Fruit fly (Drosophila melanogaster) whole organism, embryonic: ENCODE measurements around the gene CG13893.

Source experiments
- Asciz ChIP-seq: fragments of 200-800 bp; sonication (Bioruptor generic); optimal IDR thresholded peaks from 2 replicates; lab custom pipeline; 2017; ENCODE audit warnings: missing biosample characterization, mild to moderate bottlenecking, missing genetic modification characterization, missing genetic modification reagents
- BtbVII ChIP-seq: fragments of 200-800 bp; sonication (Bioruptor generic); optimal IDR thresholded peaks from 3 replicates; lab custom pipeline; 2017; ENCODE audit warnings: missing biosample characterization, mild to moderate bottlenecking, missing genetic modification characterization
- CG10431 ChIP-seq: fragments of 200-800 bp; sonication (Bioruptor generic); optimal IDR thresholded peaks from 3 replicates; lab custom pipeline; 2018; ENCODE audit warnings: missing biosample characterization, mild to moderate bottlenecking, missing genetic modification characterization
- CG10654 ChIP-seq: fragments of 200-800 bp; sonication (Bioruptor generic); optimal IDR thresholded peaks from 2 replicates; lab custom pipeline; 2016; ENCODE audit warnings: missing biosample characterization, missing genetic modification characterization
- CG11723 ChIP-seq: fragments of 200-800 bp; sonication (Bioruptor generic); optimal IDR thresholded peaks from 2 replicates; lab custom pipeline; 2017; ENCODE audit warnings: missing biosample characterization, mild to moderate bottlenecking, missing genetic modification characterization
- CG13123 ChIP-seq: fragments of 200-800 bp; sonication (Bioruptor generic); optimal IDR thresholded peaks from 2 replicates; lab custom pipeline; 2016; ENCODE audit warnings: missing biosample characterization, missing genetic modification characterization
- CG13624 ChIP-seq: fragments of 200-800 bp; sonication (Bioruptor generic); optimal IDR thresholded peaks from 2 replicates; lab custom pipeline; 2016; ENCODE audit warnings: missing biosample characterization, missing genetic modification characterization
- CG16813 ChIP-seq: fragments of 200-800 bp; sonication (Bioruptor generic); IDR thresholded peaks from 3 replicates; pipeline ENCODE4 v1.3.6; 2022; ENCODE audit warnings: missing biosample characterization, missing genetic modification characterization; ENCODE audit not compliant: partially characterized antibody
- CG16815 ChIP-seq: fragments of 200-800 bp; sonication (Bioruptor generic); optimal IDR thresholded peaks from 3 replicates; lab custom pipeline; 2017; ENCODE audit warnings: missing biosample characterization, mild to moderate bottlenecking, missing genetic modification characterization
- CG17359 ChIP-seq: fragments of 200-800 bp; sonication (Bioruptor generic); optimal IDR thresholded peaks from 3 replicates; lab custom pipeline; 2018; ENCODE audit warnings: missing biosample characterization, mild to moderate bottlenecking, missing genetic modification characterization, moderate library complexity
- CG1832 ChIP-seq: fragments of 200-800 bp; sonication (Bioruptor generic); optimal IDR thresholded peaks from 2 replicates; lab custom pipeline; 2017; ENCODE audit warnings: missing biosample characterization, mild to moderate bottlenecking, missing genetic modification characterization, inconsistent platforms
- CG4707 ChIP-seq: fragments of 200-800 bp; sonication (Bioruptor generic); optimal IDR thresholded peaks from 2 replicates; lab custom pipeline; 2018; ENCODE audit warnings: missing biosample characterization, mild to moderate bottlenecking, missing genetic modification characterization, moderate library complexity
- CG6813 ChIP-seq: fragments of 200-800 bp; sonication (Bioruptor generic); optimal IDR thresholded peaks from 2 replicates; lab custom pipeline; 2017; ENCODE audit warnings: missing biosample characterization, missing genetic modification characterization, mild to moderate bottlenecking, moderate library complexity, missing genetic modification reagents
- CG8281 ChIP-seq: fragments of 200-800 bp; sonication (Bioruptor generic); optimal IDR thresholded peaks from 2 replicates; lab custom pipeline; 2018; ENCODE audit warnings: missing biosample characterization, mild to moderate bottlenecking, missing genetic modification characterization, moderate library complexity
- CG8478 ChIP-seq: fragments of >200 bp; optimal IDR thresholded peaks from 2 replicates; lab custom pipeline; 2018
- CG9609 ChIP-seq: fragments of 200-800 bp; sonication (Bioruptor generic); optimal IDR thresholded peaks from 3 replicates; lab custom pipeline; 2016; ENCODE audit warnings: missing biosample characterization, missing genetic modification characterization
- Dfd ChIP-seq, 2 experiments: fragments of >200 bp; optimal IDR thresholded peaks; 2 replicates each; lab custom pipeline; 2017; ENCODE audit warnings: missing biosample characterization in 2 of 2, missing genetic modification characterization in 2 of 2
- Gug ChIP-seq: fragments of 200-800 bp; sonication (Bioruptor generic); IDR thresholded peaks from 4 replicates; pipeline ENCODE4 v1.3.6; 2022; ENCODE audit warnings: missing biosample characterization, missing genetic modification characterization
- HHEX ChIP-seq: fragments of 200-800 bp; sonication (Bioruptor generic); optimal IDR thresholded peaks from 3 replicates; lab custom pipeline; 2017; ENCODE audit warnings: missing biosample characterization, mild to moderate bottlenecking, missing genetic modification characterization, missing genetic modification reagents
- Lim3 ChIP-seq: fragments of 200-800 bp; sonication (Bioruptor generic); IDR thresholded peaks from 2 replicates; pipeline ENCODE4 v1.3.6; 2022; ENCODE audit warnings: missing biosample characterization, missing genetic modification characterization
- Med ChIP-seq: fragments of 200-800 bp; sonication (Bioruptor generic); peaks from one replicate; lab custom pipeline; 2016; ENCODE audit warnings: missing biosample characterization, missing genetic modification characterization, mild to moderate bottlenecking, inconsistent platforms, moderate library complexity
- Mrtf ChIP-seq: fragments of 200-800 bp; sonication (Bioruptor generic); IDR thresholded peaks from 3 replicates; pipeline ENCODE4 v1.3.6; 2022; ENCODE audit warnings: missing biosample characterization, missing genetic modification characterization
- Ssrp ChIP-seq: fragments of 200-800 bp; sonication (Bioruptor generic); optimal IDR thresholded peaks from 2 replicates; lab custom pipeline; 2018; ENCODE audit warnings: missing biosample characterization, mild to moderate bottlenecking, missing genetic modification characterization, moderate library complexity
- TFAM ChIP-seq: fragments of 200-800 bp; sonication (Bioruptor generic); optimal IDR thresholded peaks from 2 replicates; lab custom pipeline; 2017; ENCODE audit warnings: missing biosample characterization, missing genetic modification characterization, inconsistent platforms
- Usf ChIP-seq: fragments of 200-800 bp; sonication (Bioruptor generic); optimal IDR thresholded peaks from 2 replicates; lab custom pipeline; 2017; ENCODE audit warnings: missing genotype, missing biosample characterization, missing genetic modification characterization
- Xbp1 ChIP-seq: fragments of 200-800 bp; sonication (Bioruptor generic); optimal IDR thresholded peaks from 3 replicates; lab custom pipeline; 2016; ENCODE audit warnings: missing biosample characterization, mild to moderate bottlenecking, missing genetic modification characterization
- bowl ChIP-seq: fragments of 200-800 bp; sonication (Bioruptor generic); IDR thresholded peaks from 2 replicates; pipeline ENCODE4 v1.3.6; 2022; ENCODE audit warnings: missing biosample characterization, missing genetic modification characterization
- br ChIP-seq: fragments of >200 bp; optimal IDR thresholded peaks from 2 replicates; lab custom pipeline; 2017
- chinmo ChIP-seq: fragments of 200-800 bp; sonication (Bioruptor generic); IDR thresholded peaks from 4 replicates; pipeline ENCODE4 v1.3.6; 2022; ENCODE audit warnings: missing biosample characterization, missing genetic modification characterization; ENCODE audit not compliant: partially characterized antibody
- ci ChIP-seq: fragments of 200-800 bp; sonication (Bioruptor generic); IDR thresholded peaks from 3 replicates; pipeline ENCODE4 v1.3.6; 2022; ENCODE audit warnings: missing biosample characterization, missing genetic modification characterization
- dati ChIP-seq: fragments of 200-800 bp; sonication (Bioruptor generic); IDR thresholded peaks from 2 replicates; pipeline ENCODE4 v1.3.6; 2022; ENCODE audit warnings: missing biosample characterization, missing genetic modification characterization
- fd3F ChIP-seq: fragments of 200-800 bp; sonication (Bioruptor generic); optimal IDR thresholded peaks from 2 replicates; lab custom pipeline; 2018; ENCODE audit warnings: missing biosample characterization, mild to moderate bottlenecking, missing genetic modification characterization, moderate library complexity
- fd64A ChIP-seq: fragments of 200-800 bp; sonication (Bioruptor generic); optimal IDR thresholded peaks from 3 replicates; lab custom pipeline; 2018; ENCODE audit warnings: missing biosample characterization, mild to moderate bottlenecking, missing genetic modification characterization
- ind ChIP-seq: fragments of 200-800 bp; sonication (Bioruptor generic); optimal IDR thresholded peaks from 3 replicates; lab custom pipeline; 2016; ENCODE audit warnings: missing biosample characterization, missing genetic modification characterization
- lab ChIP-seq: fragments of 200-800 bp; sonication (Bioruptor generic); optimal IDR thresholded peaks from 3 replicates; lab custom pipeline; 2017; ENCODE audit warnings: missing biosample characterization, missing genetic modification characterization, mild to moderate bottlenecking, moderate library complexity, missing genetic modification reagents
- lilli ChIP-seq: fragments of 200-800 bp; sonication (Bioruptor generic); optimal IDR thresholded peaks from 3 replicates; lab custom pipeline; 2016; ENCODE audit warnings: missing biosample characterization, missing genetic modification characterization
- lov ChIP-seq, 2 experiments: fragments of 200-800 bp in 1 of 2; fragments of >200 bp in 1 of 2; sonication (Bioruptor generic) in 1 of 2; IDR thresholded peaks in 1 of 2; optimal IDR thresholded peaks in 1 of 2; 2 replicates in 1 of 2; 3 replicates in 1 of 2; pipeline versions ENCODE4 v1.3.6 to Lab custom; 2017 to 2022; ENCODE audit warnings: missing biosample characterization in 1 of 2, missing genetic modification characterization in 1 of 2
- maf-S ChIP-seq: fragments of 200-800 bp; sonication (Bioruptor generic); optimal IDR thresholded peaks from 2 replicates; lab custom pipeline; 2016; ENCODE audit warnings: missing biosample characterization, missing genetic modification characterization
- nerfin-2 ChIP-seq: fragments of 200-800 bp; sonication (Bioruptor generic); IDR thresholded peaks from 2 replicates; pipeline ENCODE4 v1.3.6; 2022; ENCODE audit warnings: missing biosample characterization, missing genetic modification characterization; ENCODE audit not compliant: partially characterized antibody
- pita ChIP-seq: fragments of 200-800 bp; sonication (Bioruptor generic); optimal IDR thresholded peaks from 2 replicates; lab custom pipeline; 2017; ENCODE audit warnings: missing biosample characterization, mild to moderate bottlenecking, missing genetic modification characterization
- pnt ChIP-seq: fragments of 200-800 bp; sonication (Bioruptor generic); optimal IDR thresholded peaks from 3 replicates; lab custom pipeline; 2016; ENCODE audit warnings: missing biosample characterization, missing genetic modification characterization
- rib ChIP-seq: fragments of 200-800 bp; sonication (Bioruptor generic); IDR thresholded peaks from 2 replicates; pipeline ENCODE4 v1.3.6; 2022; ENCODE audit warnings: missing biosample characterization, missing genetic modification characterization
- sim ChIP-seq: fragments of 200-800 bp; sonication (Bioruptor generic); IDR thresholded peaks from 2 replicates; pipeline ENCODE4 v1.3.6; 2022; ENCODE audit warnings: missing biosample characterization, missing genetic modification characterization
- slp2 ChIP-seq: fragments of 200-800 bp; sonication (Bioruptor generic); optimal IDR thresholded peaks from 2 replicates; lab custom pipeline; 2016; ENCODE audit warnings: missing biosample characterization, missing genetic modification characterization
- stc ChIP-seq: fragments of 200-800 bp; sonication (Bioruptor generic); IDR thresholded peaks from 2 replicates; pipeline ENCODE4 v1.3.6; 2022; ENCODE audit warnings: missing biosample characterization, missing genetic modification characterization
- stwl ChIP-seq: fragments of 200-800 bp; sonication (Bioruptor generic); optimal IDR thresholded peaks from 3 replicates; lab custom pipeline; 2018; ENCODE audit warnings: missing biosample characterization, mild to moderate bottlenecking, missing genetic modification characterization, moderate library complexity
- tna ChIP-seq: fragments of 200-800 bp; sonication (Bioruptor generic); IDR thresholded peaks from 2 replicates; pipeline ENCODE4 v1.3.6; 2022; ENCODE audit warnings: missing biosample characterization, missing genetic modification characterization; ENCODE audit not compliant: partially characterized antibody
- toy ChIP-seq: fragments of 200-800 bp; sonication (Bioruptor generic); IDR thresholded peaks from 2 replicates; pipeline ENCODE4 v1.3.6; 2022; ENCODE audit warnings: missing biosample characterization, missing genetic modification characterization
- vfl ChIP-seq: fragments of 200-800 bp; sonication (Bioruptor generic); optimal IDR thresholded peaks from 2 replicates; lab custom pipeline; 2016; ENCODE audit warnings: missing biosample characterization, missing genetic modification characterization

CG13893 gene

DNA sequence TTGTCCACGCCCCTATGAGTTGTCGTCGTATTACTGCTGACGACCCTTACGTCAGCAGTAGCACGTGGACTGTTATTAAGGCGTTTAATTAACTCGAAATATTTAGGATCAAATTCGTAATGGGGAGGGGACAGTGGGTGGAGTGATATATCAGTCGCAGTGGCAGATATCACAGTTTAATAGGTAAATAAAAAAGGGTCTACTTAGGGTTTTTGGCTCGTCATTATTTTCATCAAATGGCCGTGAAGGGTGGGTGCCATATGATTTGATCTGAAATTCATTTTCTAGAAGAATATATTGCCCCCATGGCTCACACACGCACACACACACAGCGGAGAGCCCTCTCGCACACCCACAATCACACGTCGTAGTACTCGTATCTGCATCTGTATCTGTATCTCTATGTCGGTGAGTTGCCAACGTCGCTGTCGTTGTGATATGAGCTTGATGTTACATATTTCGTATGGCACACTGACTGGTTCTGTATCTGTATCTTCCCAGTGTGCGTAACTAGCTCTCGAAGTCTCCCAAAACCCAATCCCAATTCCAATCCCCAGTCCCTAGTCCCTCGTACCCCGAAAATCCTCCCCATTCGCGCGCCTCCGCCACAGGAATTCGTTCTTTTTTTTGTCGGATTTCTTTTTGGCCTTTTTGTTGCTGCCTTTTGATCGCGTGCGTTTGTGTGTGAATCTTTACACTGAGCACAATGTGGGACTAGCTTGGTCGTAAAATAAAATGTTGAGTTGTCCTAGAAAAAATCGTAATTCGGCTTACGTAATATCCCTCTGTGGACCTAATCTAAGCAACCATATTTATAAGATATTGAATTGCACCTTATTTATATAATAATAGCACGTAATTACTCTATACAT is 22.9 kb upstream of the CG13893 start (continued):
- peak; percentile 31 for TF ChIP-seq CG17359
- 0 out of 2 replicates have a peak, but pooled peaks have one; percentile 18 for TF ChIP-seq sim (GFP tag; lab: Robert Waterston, UW)
- TF ChIP-seq stc (GFP tag; lab: Robert Waterston, UW), result no peak
- TF ChIP-seq CG11723 (GFP tag; lab: Kevin White, UChicago), result no peak
- no peak for TF ChIP-seq Lim3
- peak; percentile 45 for TF ChIP-seq Ssrp (tag; lab: Kevin White, UChicago)
- peak; percentile 70; the same call in 2 of the 3 replicates for TF ChIP-seq ci (GFP tag; lab: Robert Waterston, UW)
- TF ChIP-seq maf-S (GFP tag; lab: Kevin White, UChicago), result peak; percentile 13
- TF ChIP-seq HHEX, result no peak
- peak; percentile 41 for TF ChIP-seq Xbp1
- peak; percentile 82 for TF ChIP-seq Med (GFP tag; lab: Kevin White, UChicago)
- peak; percentile 1 for TF ChIP-seq Usf (GFP tag; lab: Kevin White, UChicago)
- TF ChIP-seq CG4707, result no peak
- no peak for TF ChIP-seq CG10654 (GFP tag; lab: Kevin White, UChicago)
- no peak for TF ChIP-seq pnt
- peak; percentile 71; the same call in 2 of the 4 replicates for TF ChIP-seq Gug
- no peak for TF ChIP-seq CG13624 (GFP tag; lab: Kevin White, UChicago)
- no peak for TF ChIP-seq Asciz
- peak; percentile 90 for TF ChIP-seq CG8478
- no peak for TF ChIP-seq vfl (GFP tag; lab: Kevin White, UChicago)
- TF ChIP-seq nerfin-2 (GFP tag; lab: Robert Waterston, UW), result no peak
- no peak for TF ChIP-seq stwl (tag; lab: Kevin White, UChicago)
- no peak for TF ChIP-seq CG6813 (GFP tag; lab: Kevin White, UChicago)
- TF ChIP-seq Mrtf, result peak; percentile 73
- peak; percentile 5 for TF ChIP-seq fd3F (GFP tag; lab: Kevin White, UChicago)
- TF ChIP-seq CG10431 (GFP tag; lab: Kevin White, UChicago), result no peak
- no peak for TF ChIP-seq CG13123 (GFP tag; lab: Kevin White, UChicago)
- TF ChIP-seq CG16815 (GFP tag; lab: Kevin White, UChicago), result no peak
- no peak for TF ChIP-seq CG16813 (GFP tag; lab: Robert Waterston, UW)
- TF ChIP-seq Dfd (GFP tag; optimal IDR thresholded peaks at IDR 0.05; lab: Kevin White, UChicago), result no peak
- no peak for TF ChIP-seq TFAM (GFP tag; lab: Kevin White, UChicago)
- TF ChIP-seq fd64A (GFP tag; lab: Kevin White, UChicago), result no peak
- TF ChIP-seq tna (GFP tag; lab: Robert Waterston, UW), result no peak
- no peak for TF ChIP-seq dati (GFP tag; lab: Robert Waterston, UW)
- TF ChIP-seq toy (GFP tag; lab: Robert Waterston, UW), result no peak
- TF ChIP-seq lab (GFP tag; lab: Kevin White, UChicago), result peak; percentile 7
- peak; percentile 2 for TF ChIP-seq CG8281 (tag; lab: Kevin White, UChicago)
- TF ChIP-seq pita, result no peak
- TF ChIP-seq bowl (GFP tag; lab: Robert Waterston, UW), result no peak
- TF ChIP-seq ind, result peak; percentile 41
- TF ChIP-seq lilli (GFP tag; lab: Kevin White, UChicago), result peak; percentile 54
- no peak for TF ChIP-seq rib
- peak; percentile 82; the same call in 1 of the 4 replicates for TF ChIP-seq chinmo (GFP tag; lab: Robert Waterston, UW)
- TF ChIP-seq BtbVII (GFP tag; lab: Kevin White, UChicago), result peak; percentile 52
- TF ChIP-seq CG9609, result peak; percentile 38
- no peak for TF ChIP-seq br (lab: Kevin White, UChicago)
- no peak for TF ChIP-seq lov (optimal IDR thresholded peaks at IDR 0.05; lab: Kevin White, UChicago)
- TF ChIP-seq lov (GFP tag; IDR thresholded peaks at IDR 0.05; lab: Robert Waterston, UW), result peak; percentile 58; the same call in 1 of the 3 replicates
- no peak for TF ChIP-seq CG1832 (GFP tag; lab: Kevin White, UChicago)
- TF ChIP-seq slp2, result peak; percentile 27
